Worm (Caenorhabditis elegans) whole organism, young adult: ENCODE data around the gene F21H7.12.
"Not testable (repeated sequence)": the region's sequence is repeated elsewhere in the genome, so short reads cannot be mapped to it uniquely, and the experiment has no call there.

ENCODE experiments used
- C06A6.2 ChIP-seq: fragments of 200-800 bp; sonication (Bioruptor generic); conservative IDR thresholded peaks from 2 replicates; pipeline ENCODE4 v1.3.6; 2022; ENCODE audit warnings: missing genetic modification characterization, missing compliant biosample characterization
- C17E4.6 ChIP-seq: fragments of 200-800 bp; sonication (Bioruptor generic); IDR thresholded peaks from 2 replicates; pipeline ENCODE4 v1.3.6; 2022; ENCODE audit warnings: missing genetic modification reagents, missing genetic modification characterization, missing compliant biosample characterization
- F23B12.7 ChIP-seq: sonication (generic microtip); optimal IDR thresholded peaks from 2 replicates; lab custom pipeline; 2017; ENCODE audit warnings: missing genetic modification characterization, mild to moderate bottlenecking, missing compliant biosample characterization, antibody characterized with exemption, moderate library complexity; ENCODE audit not compliant: insufficient read depth
- F37B4.10 ChIP-seq: fragments of 200-800 bp; sonication (Bioruptor generic); IDR thresholded peaks from 2 replicates; pipeline ENCODE4 v1.3.6; 2022; ENCODE audit warnings: missing genetic modification characterization, missing compliant biosample characterization
- K12H6.12 ChIP-seq: fragments of 200-800 bp; sonication (Bioruptor generic); optimal IDR thresholded peaks from 2 replicates; lab custom pipeline; 2018; ENCODE audit warnings: mild to moderate bottlenecking, missing genetic modification characterization, missing compliant biosample characterization
- attf-6 ChIP-seq: fragments of 200-800 bp; sonication (Bioruptor generic); IDR thresholded peaks from 2 replicates; pipeline ENCODE4 v1.3.6; 2022; ENCODE audit warnings: missing genetic modification reagents, missing genetic modification characterization, missing compliant biosample characterization
- ccch-3 ChIP-seq: fragments of 200-800 bp; sonication (Bioruptor generic); optimal IDR thresholded peaks from 2 replicates; lab custom pipeline; 2018; ENCODE audit warnings: mild to moderate bottlenecking, missing genetic modification characterization, missing compliant biosample characterization
- cebp-2 ChIP-seq: fragments of 200-800 bp; sonication (Bioruptor generic); IDR thresholded peaks from 2 replicates; pipeline ENCODE4 v1.3.6; 2022; ENCODE audit warnings: missing genetic modification characterization, missing compliant biosample characterization
- ceh-58 ChIP-seq: fragments of 200-800 bp; sonication (Bioruptor generic); IDR thresholded peaks from 2 replicates; pipeline ENCODE4 v1.3.6; 2022; ENCODE audit warnings: missing genetic modification characterization, missing compliant biosample characterization
- hlh-26 ChIP-seq: fragments of 200-800 bp; sonication (Bioruptor generic); conservative IDR thresholded peaks from 2 replicates; pipeline ENCODE4 v1.3.6; 2022; ENCODE audit warnings: missing genetic modification reagents, missing genetic modification characterization, missing compliant biosample characterization
- hrde-1 ChIP-seq: sonication (generic microtip); optimal IDR thresholded peaks from 2 replicates; lab custom pipeline; 2016; ENCODE audit warnings: missing genetic modification characterization, mild to moderate bottlenecking, missing compliant biosample characterization, moderate library complexity, missing genotype, missing genetic modification reagents, borderline replicate concordance
- let-526 ChIP-seq: fragments of 200-800 bp; sonication (Bioruptor generic); IDR thresholded peaks from 2 replicates; pipeline ENCODE4 v1.3.6; 2022; ENCODE audit warnings: missing genetic modification reagents, missing genetic modification characterization, missing compliant biosample characterization
- lin-26 ChIP-seq: fragments of 200-800 bp; sonication (Bioruptor generic); IDR thresholded peaks from 2 replicates; pipeline ENCODE4 v1.3.6; 2022; ENCODE audit warnings: missing genetic modification reagents, missing genetic modification characterization, missing compliant biosample characterization
- nfya-2 ChIP-seq: fragments of 200-800 bp; sonication (Bioruptor generic); IDR thresholded peaks from 2 replicates; pipeline ENCODE4 v1.3.6; 2022; ENCODE audit warnings: missing genetic modification reagents, missing genetic modification characterization, missing compliant biosample characterization
- nhr-80 ChIP-seq: sonication (generic microtip); optimal IDR thresholded peaks from 2 replicates; lab custom pipeline; 2016; ENCODE audit warnings: missing genetic modification characterization, missing compliant biosample characterization
- pbrm-1 ChIP-seq: fragments of 200-800 bp; sonication (Bioruptor generic); IDR thresholded peaks from 2 replicates; pipeline ENCODE4 v1.3.6; 2022; ENCODE audit warnings: missing genetic modification reagents, missing genetic modification characterization, missing compliant biosample characterization
- sea-2 ChIP-seq: fragments of 200-800 bp; sonication (Bioruptor generic); IDR thresholded peaks from 2 replicates; pipeline ENCODE4 v1.3.6; 2022; ENCODE audit warnings: missing genetic modification characterization, missing compliant biosample characterization
- snpc-4 ChIP-seq, 5 experiments: fragments of 150-350 bp in 1 of 5; sonication (generic microtip) in 4 of 5; optimal IDR thresholded peaks; 2 replicates each; lab custom pipeline; 2014 to 2018; ENCODE audit warnings: missing genetic modification characterization in 5 of 5, missing biosample characterization in 3 of 5, antibody characterized with exemption in 2 of 5, mild to moderate bottlenecking in 2 of 5, missing compliant biosample characterization in 2 of 5, missing genotype in 2 of 5, moderate library complexity in 2 of 5, missing genetic modification reagents in 1 of 5
- tbx-9 ChIP-seq: sonication (generic microtip); optimal IDR thresholded peaks from 2 replicates; lab custom pipeline; 2016; ENCODE audit warnings: borderline replicate concordance, missing genetic modification characterization, inconsistent platforms, missing compliant biosample characterization
- unc-130 ChIP-seq: sonication (generic microtip); optimal IDR thresholded peaks from 2 replicates; lab custom pipeline; 2016; ENCODE audit warnings: missing genetic modification reagents, missing genetic modification characterization, missing compliant biosample characterization
- unc-62 ChIP-seq: fragments of 150-350 bp; optimal IDR thresholded peaks from 2 replicates; lab custom pipeline; 2014; ENCODE audit warnings: missing biosample characterization, missing genetic modification reagents, missing genetic modification characterization
- xnd-1 ChIP-seq: sonication (generic microtip); optimal IDR thresholded peaks from 2 replicates; lab custom pipeline; 2016; ENCODE audit warnings: missing genotype, missing genetic modification reagents, missing genetic modification characterization, missing compliant biosample characterization
- ztf-25 ChIP-seq: fragments of 200-800 bp; sonication (Bioruptor generic); IDR thresholded peaks from 2 replicates; pipeline ENCODE4 v1.3.6; 2022; ENCODE audit warnings: missing genetic modification reagents, missing genetic modification characterization, missing compliant biosample characterization

The F21H7.12 gene

ce11 chrV:16269556-16269955 lies 39.6 kb downstream of the F21H7.12 start, which contains the start of the genes fbxa-2 and T13F3.8:
Gene fbxa-2 (minus strand): TSS chrV:16269656.
Gene T13F3.8 (plus strand): TSS chrV:16269800.
- TF ChIP-seq hrde-1 (no peak), F23B12.7 (tag; lab: Kevin White, UChicago) (no peak), K12H6.12 (tag; lab: Kevin White, UChicago) (no peak), lin-26 (GFP tag; lab: Robert Waterston, UW) (no peak), nfya-2 (GFP tag; lab: Robert Waterston, UW) (no peak)
- TF ChIP-seq, all 124 proteins: peak for 0

ce11 chrV:16271121-16271520 lies 41.2 kb downstream of the F21H7.12 start, which contains the start of gene T13F3.6:
Gene T13F3.6 (minus strand): TSS chrV:16271221.
- no peak for TF ChIP-seq tbx-9
- TF ChIP-seq cebp-2 (GFP tag; lab: Robert Waterston, UW), result no peak
- no peak for TF ChIP-seq ztf-25 (GFP tag; lab: Robert Waterston, UW)
- TF ChIP-seq ccch-3 (GFP tag; lab: Kevin White, UChicago), result no peak
- no peak for TF ChIP-seq xnd-1
- no peak for TF ChIP-seq let-526 (GFP tag; lab: Robert Waterston, UW)
- TF ChIP-seq sea-2 (GFP tag; lab: Robert Waterston, UW), result no peak
- no peak for TF ChIP-seq hlh-26 (GFP tag; lab: Robert Waterston, UW)
- TF ChIP-seq ceh-58 (GFP tag; lab: Robert Waterston, UW), result no peak
- no peak for TF ChIP-seq C17E4.6 (GFP tag; lab: Robert Waterston, UW)
- no peak for TF ChIP-seq F37B4.10 (GFP tag; lab: Robert Waterston, UW)

- 0 out of 2 replicates have a peak, but pooled peaks have one; percentile 58 for TF ChIP-seq attf-6 (GFP tag; lab: Robert Waterston, UW)
- TF ChIP-seq pbrm-1 (GFP tag; lab: Robert Waterston, UW), result peak; percentile 6; the same call in 1 of the 2 replicates
- TF ChIP-seq snpc-4 (GFP tag; optimal IDR thresholded peaks at IDR 0.05; lab: Kevin White, UChicago), result not testable (repeated sequence)
- peak in 1 of 4 experiments; percentile 62 for TF ChIP-seq snpc-4 (tag; optimal IDR thresholded peaks at IDR 0.05; lab: Kevin White, UChicago)
Measured at ce11 chrV:16273364-16273763, 43.4 kb downstream of the F21H7.12 start.

- TF ChIP-seq unc-62, result no peak
- no peak for TF ChIP-seq C06A6.2 (GFP tag; lab: Robert Waterston, UW)
- no peak for TF ChIP-seq F23B12.7 (tag; lab: Kevin White, UChicago)
- TF ChIP-seq ceh-58 (GFP tag; lab: Robert Waterston, UW), result no peak
- TF ChIP-seq, all 124 proteins: peak for 0
Measured at ce11 chrV:16275347-16275746, 45.4 kb downstream of the F21H7.12 start, which contains the start of gene pacl-1. Gene pacl-1 (minus strand): TSS chrV:16275447.

ce11 chrV:16277918-16278317 lies 48.0 kb downstream of the F21H7.12 start, which contains the start of gene cyp-37B1:
Gene cyp-37B1 (plus strand): TSS chrV:16278116.
- TF ChIP-seq nhr-80 (tag; lab: Kevin White, UChicago) (peak; percentile 80), snpc-4 (GFP tag; optimal IDR thresholded peaks at IDR 0.05; lab: Kevin White, UChicago) (no peak), snpc-4 (tag; optimal IDR thresholded peaks at IDR 0.05; lab: Kevin White, UChicago) (peak in 1 of 4 experiments; percentile 17), unc-130 (GFP tag; lab: Kevin White, UChicago) (no peak), unc-62 (peak; percentile 23)
